Fruit fly (Drosophila melanogaster): ENCODE results near the gene Bin1.
A peak's percentile ranks its signal among the peaks of the same experiment; 100 is the strongest.

Bin1 gene

DNA sequence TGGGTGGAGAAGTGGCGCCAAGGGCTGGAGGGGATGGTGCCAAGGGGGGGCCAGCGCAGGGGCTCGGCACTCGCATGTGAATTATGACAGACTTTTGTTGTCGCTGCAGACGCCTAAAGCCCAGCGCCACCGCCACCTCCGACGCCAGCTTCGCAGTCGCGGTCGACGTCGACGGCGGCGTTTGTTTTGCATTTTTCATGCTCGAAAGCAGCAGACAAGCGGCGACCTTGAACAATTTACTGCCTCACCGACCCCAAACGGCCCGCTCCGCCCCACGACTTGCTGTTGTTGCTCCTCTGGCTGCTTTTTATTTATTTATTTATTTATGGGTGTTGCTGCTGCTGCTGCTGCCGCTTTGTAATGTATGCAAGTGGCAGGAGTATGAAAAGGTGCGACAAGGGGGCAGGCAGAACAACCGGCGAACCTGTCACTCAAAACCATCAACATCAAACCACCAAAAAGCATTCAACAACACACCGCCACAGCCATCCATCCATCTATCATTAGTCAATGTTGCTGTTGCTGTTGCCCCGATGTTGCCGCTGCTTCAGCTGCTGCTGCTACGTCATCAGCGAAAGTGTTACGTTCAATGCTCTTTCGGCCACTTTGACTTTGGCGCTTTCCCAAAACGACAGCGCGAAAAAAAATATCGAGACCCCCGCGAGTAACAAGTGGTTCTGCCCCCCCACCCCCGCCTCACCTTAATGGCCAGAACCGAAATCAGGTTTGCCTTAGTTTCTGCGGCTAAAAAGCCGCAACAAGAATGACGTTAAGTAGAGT, 29.1 kb upstream of the Bin1 start (continued):
- TF ChIP-seq CG12769 (tag; optimal IDR thresholded peaks at IDR 0.05) (peak; percentile 29), wor (GFP tag; IDR thresholded peaks at IDR 0.05) (no peak), Ada2b (GFP tag; IDR thresholded peaks at IDR 0.05) (no peak), CG5245 (GFP tag; optimal IDR thresholded peaks at IDR 0.05) (no peak), Fer3 (tag; optimal IDR thresholded peaks at IDR 0.05) (no peak), CG17385 (GFP tag; optimal IDR thresholded peaks at IDR 0.05) (no peak), Med (GFP tag) (peak; percentile 62), C15 (GFP tag; IDR thresholded peaks at IDR 0.05) (no peak), CG8944 (GFP tag; optimal IDR thresholded peaks at IDR 0.05) (no peak), CG4404 (GFP tag; IDR thresholded peaks at IDR 0.05) (no peak), nau (GFP tag; optimal IDR thresholded peaks at IDR 0.05) (peak; percentile 57), ttk (GFP tag; IDR thresholded peaks at IDR 0.05) (0 out of 2 replicates have a peak, but pooled peaks have one; percentile 0), CG2875 (GFP tag; optimal IDR thresholded peaks at IDR 0.05) (no peak), CG8281 (tag; optimal IDR thresholded peaks at IDR 0.05) (no peak), ftz-f1 (GFP tag; optimal IDR thresholded peaks at IDR 0.05) (peak; percentile 62), CG7928 (GFP tag; optimal IDR thresholded peaks at IDR 0.05) (no peak), Rx (GFP tag; IDR thresholded peaks at IDR 0.05) (no peak), NK7.1 (GFP tag; optimal IDR thresholded peaks at IDR 0.05) (no peak), CG30403 (GFP tag; optimal IDR thresholded peaks at IDR 0.05) (no peak), CG34376 (GFP tag; optimal IDR thresholded peaks at IDR 0.05) (no peak), CG15696 (tag; optimal IDR thresholded peaks at IDR 0.05) (no peak), CG7372 (GFP tag; IDR thresholded peaks at IDR 0.05) (no peak), zfh1 (GFP tag; IDR thresholded peaks at IDR 0.05) (0 out of 3 replicates have a peak, but pooled peaks have one; percentile 18), Blimp-1 (GFP tag; optimal IDR thresholded peaks at IDR 0.05) (peak; percentile 58), kah (GFP tag; optimal IDR thresholded peaks at IDR 0.05) (peak; percentile 39), chinmo (GFP tag; IDR thresholded peaks at IDR 0.05; ENCODE audit: partially characterized antibody) (0 out of 4 replicates have a peak, but pooled peaks have one; percentile 31)

DNA sequence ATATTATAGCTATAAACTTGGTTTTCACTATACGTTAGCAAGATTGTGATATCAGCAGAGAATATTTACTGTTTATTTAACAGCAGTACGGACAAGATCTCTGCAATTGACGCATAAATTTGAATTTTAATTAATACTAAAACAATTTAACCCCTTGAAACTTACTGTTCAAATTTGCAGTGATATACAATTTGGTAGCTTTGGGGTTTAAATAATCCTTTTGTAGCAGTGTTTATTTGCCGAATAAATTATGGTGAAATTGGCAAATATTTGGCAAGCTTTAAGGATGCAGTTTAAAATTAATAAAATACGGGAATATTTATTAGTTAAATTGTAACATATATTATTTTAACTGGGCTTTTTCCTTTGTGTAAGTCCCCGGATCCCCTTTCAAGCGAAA, 28.0 kb upstream of the Bin1 start:
- TF ChIP-seq dimm (GFP tag; IDR thresholded peaks at IDR 0.05): no peak
- no peak for TF ChIP-seq CG10431 (GFP tag; optimal IDR thresholded peaks at IDR 0.05)
- TF ChIP-seq shn (GFP tag; optimal IDR thresholded peaks at IDR 0.05): no peak
- TF ChIP-seq eyg (GFP tag; optimal IDR thresholded peaks at IDR 0.05): no peak
- peak; percentile 7 for TF ChIP-seq CG11504 (tag; optimal IDR thresholded peaks at IDR 0.05)
- TF ChIP-seq knrl (GFP tag; IDR thresholded peaks at IDR 0.05; ENCODE audit: partially characterized antibody): no peak
- TF ChIP-seq CG11398 (GFP tag; optimal IDR thresholded peaks at IDR 0.05): no peak
- peak; percentile 16 for TF ChIP-seq dmrt99B (tag; optimal IDR thresholded peaks at IDR 0.05)
- peak; percentile 10 for TF ChIP-seq Ssrp (tag; optimal IDR thresholded peaks at IDR 0.05)
- TF ChIP-seq Oli (tag; optimal IDR thresholded peaks at IDR 0.05): peak; percentile 6
- TF ChIP-seq hth (optimal IDR thresholded peaks at IDR 0.05): no peak
- peak; percentile 8 for TF ChIP-seq Sox100B (GFP tag; optimal IDR thresholded peaks at IDR 0.05)
- no peak for TF ChIP-seq Ptx1 (GFP tag; IDR thresholded peaks at IDR 0.05)
- 0 out of 2 replicates have a peak, but pooled peaks have one; percentile 16 for TF ChIP-seq CG31441 (GFP tag; IDR thresholded peaks at IDR 0.05)
- TF ChIP-seq H2.0 (GFP tag; IDR thresholded peaks at IDR 0.05): no peak
- no peak for TF ChIP-seq bcd (GFP tag; optimal IDR thresholded peaks at IDR 0.05)
- peak; percentile 18 for TF ChIP-seq gem (tag; optimal IDR thresholded peaks at IDR 0.05)
- peak; percentile 7 for TF ChIP-seq CG12391 (tag; optimal IDR thresholded peaks at IDR 0.05)
- TF ChIP-seq CG34422 (GFP tag; IDR thresholded peaks at IDR 0.05): no peak
- no peak for TF ChIP-seq CG8290 (GFP tag; optimal IDR thresholded peaks at IDR 0.05)
- no peak for TF ChIP-seq CG8290 (tag; optimal IDR thresholded peaks at IDR 0.05)
- TF ChIP-seq pfk (GFP tag; optimal IDR thresholded peaks at IDR 0.05): no peak
- TF ChIP-seq Abd-B (GFP tag; optimal IDR thresholded peaks at IDR 0.05): no peak
- peak; percentile 0 for TF ChIP-seq CG7556 (GFP tag; optimal IDR thresholded peaks at IDR 0.05)
- TF ChIP-seq CG17361 (GFP tag; IDR thresholded peaks at IDR 0.05): 0 out of 3 replicates have a peak, but pooled peaks have one; percentile 20
